Worm (Caenorhabditis elegans) whole organism, late embryonic: ENCODE measurements around the gene zip-10.

Experiments used
- ama-1 ChIP-seq: fragments of 150-350 bp; optimal IDR thresholded peaks from 2 replicates; lab custom pipeline; 2014
- fkh-10 ChIP-seq: fragments of 150-350 bp; optimal IDR thresholded peaks from 2 replicates; lab custom pipeline; 2014; ENCODE audit warnings: missing biosample characterization, missing genetic modification reagents, missing genetic modification characterization
- hlh-30 ChIP-seq: sonication (generic microtip); optimal IDR thresholded peaks from 2 replicates; lab custom pipeline; 2017; ENCODE audit warnings: antibody characterized with exemption, missing genetic modification characterization, missing compliant biosample characterization; ENCODE audit not compliant: insufficient read depth
- lin-11 ChIP-seq: fragments of 200-800 bp; sonication (Bioruptor generic); optimal IDR thresholded peaks from 2 replicates; lab custom pipeline; 2018; ENCODE audit warnings: mild to moderate bottlenecking, missing genetic modification characterization, missing compliant biosample characterization
- pha-4 ChIP-seq: fragments of 150-350 bp; optimal IDR thresholded peaks from 2 replicates; lab custom pipeline; 2018; ENCODE audit warnings: missing biosample characterization, missing genetic modification reagents, missing genetic modification characterization
- pqm-1 ChIP-seq: sonication (generic microtip); optimal IDR thresholded peaks from 2 replicates; lab custom pipeline; 2016; ENCODE audit warnings: missing genetic modification characterization, missing compliant biosample characterization
- sox-4 ChIP-seq: sonication (generic microtip); optimal IDR thresholded peaks from 2 replicates; lab custom pipeline; 2017; ENCODE audit warnings: mild to moderate bottlenecking, missing genetic modification characterization, inconsistent platforms, missing compliant biosample characterization
- unc-3 ChIP-seq, 2 experiments: fragments of 200-800 bp in 1 of 2; sonication (Bioruptor generic) in 1 of 2; sonication (generic microtip) in 1 of 2; conservative IDR thresholded peaks in 1 of 2; optimal IDR thresholded peaks in 1 of 2; 2 replicates each; pipeline versions ENCODE4 v1.3.6 to Lab custom; 2016 to 2022; ENCODE audit warnings: missing compliant biosample characterization in 2 of 2, missing genetic modification characterization in 2 of 2, missing genetic modification reagents in 1 of 2
- unc-55 ChIP-seq: sonication (generic microtip); optimal IDR thresholded peaks from 2 replicates; lab custom pipeline; 2017; ENCODE audit warnings: missing biosample characterization, missing genetic modification reagents, missing genetic modification characterization

- no peak for TF ChIP-seq lin-11 (tag; lab: Kevin White, UChicago)
- no peak for TF ChIP-seq sox-4 (tag; lab: Kevin White, UChicago)
- TF ChIP-seq unc-3 (GFP tag; conservative IDR thresholded peaks at IDR 0.05; lab: Robert Waterston, UW): no peak
- no peak for TF ChIP-seq unc-3 (tag; optimal IDR thresholded peaks at IDR 0.05; lab: Kevin White, UChicago)
- no peak for TF ChIP-seq fkh-10 (GFP tag; lab: Kevin White, UChicago)
- TF ChIP-seq hlh-30: no peak
- TF ChIP-seq pha-4 (tag; lab: Kevin White, UChicago): no peak
- TF ChIP-seq pqm-1 (tag; lab: Kevin White, UChicago): no peak
- no peak for TF ChIP-seq unc-55 (GFP tag; lab: Kevin White, UChicago)
- TF ChIP-seq ama-1 (lab: Kevin White, UChicago): no peak
Measured at ce11 chrV:11635587-11635986, 15.0 kb downstream of the zip-10 start.
